Fruit fly (Drosophila melanogaster): ENCODE results near the gene RpL7-like.

DNA sequence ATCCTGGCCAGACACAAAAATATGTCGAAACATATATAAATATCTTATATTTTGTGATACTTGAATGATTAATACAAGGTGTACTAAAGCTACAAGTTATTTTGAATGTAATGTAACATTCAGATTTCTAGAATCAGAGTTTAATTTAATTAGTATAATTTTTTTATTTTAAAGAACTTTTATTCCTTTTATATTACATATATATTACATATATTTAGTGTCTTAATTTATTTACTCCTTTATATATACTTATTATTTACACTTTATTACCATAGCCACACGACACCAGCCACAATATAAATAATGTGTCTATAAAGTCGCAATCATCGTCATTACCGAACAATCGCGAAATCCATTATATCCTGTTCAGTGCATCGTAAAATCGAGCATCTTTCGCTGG is 35.4 kb downstream of the RpL7-like start, which contains the start of gene Pex19:
- no peak for TF ChIP-seq CTCF (optimal IDR thresholded peaks at IDR 0.05)
- TF ChIP-seq CG8478 (optimal IDR thresholded peaks at IDR 0.05) = no peak

Data from S2 (cell line).